Worm (Caenorhabditis elegans) whole organism, early embryonic: ENCODE results near the gene F55G7.1.

Source experiments
- ama-1 ChIP-seq: fragments of 150-350 bp; optimal IDR thresholded peaks from 2 replicates; lab custom pipeline; 2014
- flt-1 ChIP-seq: fragments of 200-800 bp; sonication (Bioruptor generic); IDR thresholded peaks from 2 replicates; pipeline ENCODE4 v1.3.6; 2022; ENCODE audit warnings: missing genetic modification characterization, missing compliant biosample characterization
- hnd-1 ChIP-seq: sonication (generic microtip); optimal IDR thresholded peaks from 2 replicates; lab custom pipeline; 2016; ENCODE audit warnings: missing genetic modification characterization, missing compliant biosample characterization
- sea-1 ChIP-seq: fragments of 200-800 bp; sonication (Bioruptor generic); conservative IDR thresholded peaks from 2 replicates; pipeline ENCODE4 v1.3.6; 2022; ENCODE audit warnings: missing genetic modification characterization, missing compliant biosample characterization

ce11 chrX:11916705-11917104 lies 7.5 kb upstream of the F55G7.1 start, which contains the start of gene Y62H9A.13:
- no peak for TF ChIP-seq sea-1 (GFP tag; lab: Robert Waterston, UW)
- TF ChIP-seq flt-1 (GFP tag; lab: Robert Waterston, UW) = no peak
- no peak for TF ChIP-seq ama-1 (lab: Kevin White, UChicago)
- no peak for TF ChIP-seq hnd-1 (tag; lab: Kevin White, UChicago)
